Worm (Caenorhabditis elegans): ENCODE data around the gene dod-3.

Gene dod-3

ce11 chrV:2695935-2696334 lies 35.0 kb downstream of the dod-3 start, which contains the start of gene Y45G12B.3:
Y45G12B.3 (minus strand) TSS chrV:2696254.
- no peak for TF ChIP-seq unc-62 (GFP tag; optimal IDR thresholded peaks at IDR 0.05)

DNA sequence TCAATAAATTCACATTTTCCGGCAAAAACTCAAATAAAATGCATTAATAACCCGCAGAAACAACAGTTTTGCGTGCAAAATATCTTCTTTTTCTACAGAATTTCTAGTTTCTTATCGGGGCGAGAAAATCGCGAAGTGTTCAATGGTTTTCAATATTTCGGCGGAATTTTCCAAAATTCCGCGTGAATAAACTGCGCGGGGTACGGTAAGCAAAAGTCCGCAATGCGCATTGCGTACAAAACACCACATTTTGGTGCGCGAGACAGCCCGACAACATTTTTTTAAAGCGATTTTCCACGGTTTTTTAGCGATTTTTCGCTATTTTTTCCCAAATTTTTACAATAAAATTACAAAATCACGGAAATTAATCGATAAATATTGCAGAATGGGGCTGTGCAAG lies 36.5 kb downstream of the dod-3 start, which contains the start of gene Y45G12B.2:
TSS of gene Y45G12B.2 (plus strand) at position 383 of the 400 bp plus-strand sequence.
- no peak for TF ChIP-seq unc-62 (GFP tag; optimal IDR thresholded peaks at IDR 0.05)

DNA sequence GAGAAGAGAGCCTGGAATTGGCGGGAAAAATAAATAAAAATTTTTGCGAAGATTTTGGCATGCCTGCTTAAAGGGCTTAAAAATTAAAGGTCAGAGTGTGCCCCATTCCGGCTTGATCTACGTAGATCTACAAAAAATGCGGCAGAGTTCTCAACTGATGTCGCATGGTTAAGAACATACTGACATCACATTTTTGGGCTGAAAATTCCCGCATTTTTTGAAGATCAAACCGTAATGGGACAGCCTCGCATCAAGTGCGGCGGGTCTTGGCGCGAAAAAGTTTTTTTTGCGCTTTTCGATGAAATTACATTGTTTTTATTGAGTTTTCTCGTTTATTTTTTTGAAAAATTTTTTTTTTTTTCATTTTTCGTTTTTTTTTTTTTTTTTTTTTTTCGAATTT lies 40.0 kb downstream of the dod-3 start:
- no peak for TF ChIP-seq unc-62 (GFP tag; optimal IDR thresholded peaks at IDR 0.05)

- no peak for TF ChIP-seq unc-62 (GFP tag; optimal IDR thresholded peaks at IDR 0.05)
These were observed 40.4 kb downstream of the dod-3 start for ce11 chrV:2690478-2690877.

DNA sequence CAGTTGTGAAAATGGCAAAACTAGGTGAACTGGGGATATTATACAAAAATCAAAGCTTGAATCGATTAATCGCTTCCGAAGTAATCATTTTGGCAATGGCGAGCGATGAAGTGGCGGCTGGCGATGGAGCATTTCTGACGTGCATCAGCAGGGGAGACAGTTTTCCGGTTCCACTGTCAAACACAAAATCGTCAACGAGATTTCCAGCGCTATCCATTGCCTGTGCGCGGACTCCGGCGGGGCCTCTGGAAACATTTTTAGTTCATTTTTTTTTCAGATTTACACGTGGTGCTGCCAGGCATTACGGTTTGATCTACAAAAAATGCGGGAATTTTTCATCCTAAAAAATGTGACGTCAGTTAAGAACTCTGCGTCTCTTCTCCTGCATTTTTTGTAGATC lies 42.3 kb downstream of the dod-3 start:
- TF ChIP-seq unc-62 (GFP tag; optimal IDR thresholded peaks at IDR 0.05), result no peak

- no peak for TF ChIP-seq unc-62 (GFP tag; optimal IDR thresholded peaks at IDR 0.05)
These were observed 46.7 kb downstream of the dod-3 start for ce11 chrV:2684227-2684626.

DNA sequence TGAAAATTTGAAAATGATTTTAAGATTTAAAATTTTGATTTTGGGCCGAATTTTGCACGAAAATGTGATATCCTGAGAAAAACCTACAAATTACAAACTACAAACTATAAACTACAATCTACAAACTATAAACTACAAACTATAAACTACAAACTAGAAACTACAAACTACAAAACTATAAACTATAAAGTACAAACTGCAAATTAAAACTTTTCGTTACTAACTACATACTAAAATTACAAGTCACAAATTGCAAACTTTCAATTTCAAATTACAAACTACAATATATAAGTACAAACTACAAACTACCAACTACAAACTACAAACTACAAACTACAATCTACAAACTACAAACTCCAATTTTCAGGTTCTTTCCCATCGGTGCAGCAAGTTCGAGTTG lies 47.4 kb downstream of the dod-3 start:
- TF ChIP-seq unc-62 (GFP tag; optimal IDR thresholded peaks at IDR 0.05), result no peak
